Fruit fly (Drosophila melanogaster): ENCODE measurements around the gene Myo61F.

Myo61F gene

dm6 chr3L:1378862-1379543, 60.7 kb downstream of the Myo61F start (continued):
- TF ChIP-seq pfk (GFP tag; optimal IDR thresholded peaks at IDR 0.05), result no peak
- TF ChIP-seq eve (GFP tag; optimal IDR thresholded peaks at IDR 0.05), result peak in 1 of 2 experiments; percentile 21
- peak; percentile 23 for TF ChIP-seq corto (GFP tag; optimal IDR thresholded peaks at IDR 0.05)
- no peak for TF ChIP-seq repo (GFP tag; optimal IDR thresholded peaks at IDR 0.05)
- TF ChIP-seq CG30403 (GFP tag; optimal IDR thresholded peaks at IDR 0.05), result peak; percentile 41
- TF ChIP-seq wor (GFP tag; IDR thresholded peaks at IDR 0.05), result no peak
- peak; percentile 56 for TF ChIP-seq CG30431 (GFP tag; optimal IDR thresholded peaks at IDR 0.05)
- peak; percentile 37; the same call in 1 of the 3 replicates for TF ChIP-seq ase (GFP tag; IDR thresholded peaks at IDR 0.05)
- no peak for TF ChIP-seq Dp (GFP tag; optimal IDR thresholded peaks at IDR 0.05)
- no peak for TF ChIP-seq bigmax (GFP tag; optimal IDR thresholded peaks at IDR 0.05)
- no peak for TF ChIP-seq lov (optimal IDR thresholded peaks at IDR 0.05)
- peak; percentile 58; the same call in 2 of the 3 replicates for TF ChIP-seq lov (GFP tag; IDR thresholded peaks at IDR 0.05)
- TF ChIP-seq Rfx (GFP tag; IDR thresholded peaks at IDR 0.05), result 0 out of 2 replicates have a peak, but pooled peaks have one; percentile 9
- TF ChIP-seq zfh2 (GFP tag; optimal IDR thresholded peaks at IDR 0.05), result no peak
- peak; percentile 49 for TF ChIP-seq CG14667 (GFP tag; IDR thresholded peaks at IDR 0.05)
- peak; percentile 51 for TF ChIP-seq trem (tag; optimal IDR thresholded peaks at IDR 0.05)
- TF ChIP-seq chif (GFP tag; optimal IDR thresholded peaks at IDR 0.05), result peak; percentile 22 to 47
- TF ChIP-seq lola (GFP tag; optimal IDR thresholded peaks at IDR 0.05), result peak in 1 of 3 experiments; percentile 72
- peak; percentile 72 for TF ChIP-seq crol (GFP tag; IDR thresholded peaks at IDR 0.05)
- peak; percentile 3 for TF ChIP-seq Camta (GFP tag; optimal IDR thresholded peaks at IDR 0.05)
- peak; percentile 39; the same call in 1 of the 2 replicates for TF ChIP-seq CG6272 (GFP tag; IDR thresholded peaks at IDR 0.05)
- TF ChIP-seq Meics (GFP tag; optimal IDR thresholded peaks at IDR 0.05), result peak; percentile 11
- peak; percentile 88 for TF ChIP-seq kni (GFP tag; optimal IDR thresholded peaks at IDR 0.05)
- peak; percentile 5 for TF ChIP-seq CG3838 (GFP tag; optimal IDR thresholded peaks at IDR 0.05)
- TF ChIP-seq CG7556 (GFP tag; optimal IDR thresholded peaks at IDR 0.05), result peak; percentile 68
- peak; percentile 45 for TF ChIP-seq Sox100B (GFP tag; optimal IDR thresholded peaks at IDR 0.05)
- TF ChIP-seq CG15073 (GFP tag; optimal IDR thresholded peaks at IDR 0.05), result no peak
- peak; percentile 77 for TF ChIP-seq CG2875 (GFP tag; optimal IDR thresholded peaks at IDR 0.05)
- peak; percentile 60 for TF ChIP-seq CG11504 (tag; optimal IDR thresholded peaks at IDR 0.05)
- peak; percentile 57; the same call in 1 of the 3 replicates for TF ChIP-seq Optix (GFP tag; IDR thresholded peaks at IDR 0.05)
- TF ChIP-seq Xrp1 (GFP tag; IDR thresholded peaks at IDR 0.05), result peak; percentile 84
- TF ChIP-seq CG2678 (tag; optimal IDR thresholded peaks at IDR 0.05), result peak; percentile 72
- TF ChIP-seq Aef1 (GFP tag; IDR thresholded peaks at IDR 0.05), result no peak; the same call in 2 of the 3 replicates
- TF ChIP-seq jigr1 (GFP tag; IDR thresholded peaks at IDR 0.05), result 0 out of 3 replicates have a peak, but pooled peaks have one; percentile 22
- TF ChIP-seq gce (GFP tag; IDR thresholded peaks at IDR 0.05), result 0 out of 3 replicates have a peak, but pooled peaks have one; percentile 13
- TF ChIP-seq CG12391 (tag; optimal IDR thresholded peaks at IDR 0.05), result peak; percentile 78
- 0 out of 2 replicates have a peak, but pooled peaks have one; percentile 14 for TF ChIP-seq MBD-R2 (GFP tag; IDR thresholded peaks at IDR 0.05)
- TF ChIP-seq fd3F (GFP tag; optimal IDR thresholded peaks at IDR 0.05), result peak; percentile 3
- TF ChIP-seq Max (GFP tag; optimal IDR thresholded peaks at IDR 0.05), result no peak
- peak; percentile 35 for TF ChIP-seq CG8281 (tag; optimal IDR thresholded peaks at IDR 0.05)
- peak; percentile 55 for TF ChIP-seq CG1233 (GFP tag; optimal IDR thresholded peaks at IDR 0.05)
- TF ChIP-seq CG1602 (GFP tag; optimal IDR thresholded peaks at IDR 0.05), result peak; percentile 51
- TF ChIP-seq NK7.1 (GFP tag; optimal IDR thresholded peaks at IDR 0.05), result peak; percentile 24
- TF ChIP-seq CG18599 (GFP tag; optimal IDR thresholded peaks at IDR 0.05), result peak; percentile 44
- peak; percentile 35 for TF ChIP-seq slbo (GFP tag; IDR thresholded peaks at IDR 0.05)
- TF ChIP-seq odd (GFP tag; optimal IDR thresholded peaks at IDR 0.05), result peak; percentile 17
- TF ChIP-seq CG8944 (GFP tag; optimal IDR thresholded peaks at IDR 0.05), result no peak
- TF ChIP-seq CG11093 (GFP tag; IDR thresholded peaks at IDR 0.05), result peak; percentile 43; the same call in 1 of the 3 replicates
- no peak for TF ChIP-seq exex (tag; optimal IDR thresholded peaks at IDR 0.05)
- no peak for TF ChIP-seq fru (optimal IDR thresholded peaks at IDR 0.05)

All from whole organism, embryonic.